Worm (Caenorhabditis elegans) whole organism, L4 larva: ENCODE results near the gene M28.4.

ENCODE experiments used
- F10B5.3 ChIP-seq: sonication (generic microtip); optimal IDR thresholded peaks from 2 replicates; lab custom pipeline; 2016; ENCODE audit warnings: mild to moderate bottlenecking, missing genetic modification characterization, missing compliant biosample characterization
- ama-1 ChIP-seq: fragments of 150-350 bp; optimal IDR thresholded peaks from 2 replicates; lab custom pipeline; 2014; ENCODE audit warnings: inconsistent platforms, mixed read lengths
- daf-16 ChIP-seq, 3 experiments: sonication (generic microtip); optimal IDR thresholded peaks; 2 replicates each; lab custom pipeline; 2016 to 2017; ENCODE audit warnings: missing genetic modification characterization in 3 of 3, missing genetic modification reagents in 3 of 3, mild to moderate bottlenecking in 2 of 3, missing compliant biosample characterization in 2 of 3, missing biosample characterization in 1 of 3, moderate library complexity in 1 of 3
- dmd-8 ChIP-seq: fragments of 200-800 bp; sonication (Bioruptor generic); IDR thresholded peaks from 2 replicates; pipeline ENCODE4 v1.3.6; 2022; ENCODE audit warnings: missing genetic modification characterization, missing compliant biosample characterization
- lin-15B ChIP-seq: fragments of 150-350 bp; sonication (generic microtip); optimal IDR thresholded peaks from 3 replicates; lab custom pipeline; 2014; ENCODE audit warnings: missing biosample characterization, missing genetic modification characterization
- lin-39 ChIP-seq: fragments of 150-350 bp; optimal IDR thresholded peaks from 2 replicates; lab custom pipeline; 2014; ENCODE audit warnings: missing biosample characterization, missing genetic modification reagents, missing genetic modification characterization
- mdl-1 ChIP-seq, 2 experiments: fragments of 150-350 bp in 1 of 2; sonication (generic microtip) in 1 of 2; optimal IDR thresholded peaks; 2 replicates each; lab custom pipeline; 2014 to 2017; ENCODE audit warnings: missing biosample characterization in 2 of 2, missing genetic modification characterization in 2 of 2
- nhr-237 ChIP-seq: sonication (generic microtip); optimal IDR thresholded peaks from 2 replicates; lab custom pipeline; 2017; ENCODE audit warnings: missing biosample characterization, missing genetic modification characterization
- nhr-48 ChIP-seq: sonication (generic microtip); optimal IDR thresholded peaks from 2 replicates; lab custom pipeline; 2016; ENCODE audit warnings: mild to moderate bottlenecking, missing genetic modification characterization, missing compliant biosample characterization
- unc-39 ChIP-seq: sonication (generic microtip); optimal IDR thresholded peaks from 2 replicates; lab custom pipeline; 2017; ENCODE audit warnings: missing biosample characterization, missing genetic modification characterization
- zip-2 ChIP-seq: fragments of 150-350 bp; optimal IDR thresholded peaks from 2 replicates; lab custom pipeline; 2014; ENCODE audit warnings: missing biosample characterization, missing genetic modification characterization
- ztf-11 ChIP-seq: fragments of 150-350 bp; optimal IDR thresholded peaks from 2 replicates; lab custom pipeline; 2014; ENCODE audit warnings: missing biosample characterization, missing genetic modification characterization

ce11 chrII:10680614-10681013 lies 37.1 kb downstream of the M28.4 start:
- TF ChIP-seq daf-16 (GFP tag; optimal IDR thresholded peaks at IDR 0.05; lab: Kevin White, UChicago) (no peak), daf-16 (tag; optimal IDR thresholded peaks at IDR 0.05; lab: Kevin White, UChicago) (no peak), nhr-237 (no peak), F10B5.3 (tag; lab: Kevin White, UChicago) (no peak), nhr-48 (no peak), ama-1 (lab: Kevin White, UChicago) (no peak), unc-39 (tag; lab: Kevin White, UChicago) (no peak), ztf-11 (tag; lab: Kevin White, UChicago) (no peak), mdl-1 (tag; optimal IDR thresholded peaks at IDR 0.05; lab: Kevin White, UChicago) (no peak), lin-39 (tag; lab: Kevin White, UChicago) (no peak), lin-15B (tag; lab: Kevin White, UChicago) (no peak), zip-2 (no peak), dmd-8 (GFP tag; lab: Robert Waterston, UW) (no peak)
